Fruit fly (Drosophila melanogaster) whole organism, embryonic: ENCODE data around the gene Megf8.

Experiments used
- Aef1 ChIP-seq: fragments of 200-800 bp; sonication (Bioruptor generic); IDR thresholded peaks from 3 replicates; pipeline ENCODE4 v1.3.6; 2022; ENCODE audit warnings: missing biosample characterization, missing genetic modification characterization
- Asciz ChIP-seq: fragments of 200-800 bp; sonication (Bioruptor generic); optimal IDR thresholded peaks from 2 replicates; lab custom pipeline; 2017; ENCODE audit warnings: missing biosample characterization, mild to moderate bottlenecking, missing genetic modification characterization, missing genetic modification reagents
- B-H1 ChIP-seq: fragments of 200-800 bp; sonication (Bioruptor generic); IDR thresholded peaks from 3 replicates; pipeline ENCODE4 v1.3.6; 2022; ENCODE audit warnings: missing biosample characterization, missing genetic modification characterization
- Bgb ChIP-seq: fragments of 200-800 bp; sonication (Bioruptor generic); IDR thresholded peaks from 2 replicates; pipeline ENCODE4 v1.3.6; 2022; ENCODE audit warnings: missing biosample characterization, missing genetic modification characterization; ENCODE audit not compliant: partially characterized antibody
- CG12391 ChIP-seq: fragments of 200-800 bp; sonication (Bioruptor generic); optimal IDR thresholded peaks from 3 replicates; lab custom pipeline; 2018; ENCODE audit warnings: missing biosample characterization, mild to moderate bottlenecking, missing genetic modification characterization, moderate library complexity
- CG14050 ChIP-seq: fragments of 200-800 bp; sonication (Bioruptor generic); IDR thresholded peaks from 3 replicates; pipeline ENCODE4 v1.3.6; 2022; ENCODE audit warnings: missing biosample characterization, missing genetic modification characterization
- CG17829 ChIP-seq: fragments of 200-800 bp; optimal IDR thresholded peaks from 2 replicates; lab custom pipeline; 2019; ENCODE audit warnings: missing biosample characterization, mild to moderate bottlenecking, missing genetic modification characterization, moderate library complexity
- CG18262 ChIP-seq: fragments of 200-800 bp; optimal IDR thresholded peaks from 3 replicates; lab custom pipeline; 2019; ENCODE audit warnings: missing biosample characterization, mild to moderate bottlenecking, missing genetic modification characterization, moderate library complexity
- CG18619 ChIP-seq: fragments of 200-800 bp; sonication (Bioruptor generic); optimal IDR thresholded peaks from 3 replicates; lab custom pipeline; 2017; ENCODE audit warnings: missing biosample characterization, mild to moderate bottlenecking, missing genetic modification characterization
- CG30431 ChIP-seq: fragments of 200-800 bp; sonication (Bioruptor generic); optimal IDR thresholded peaks from 2 replicates; lab custom pipeline; 2017; ENCODE audit warnings: missing biosample characterization, missing genetic modification characterization
- CG32532 ChIP-seq: fragments of 200-800 bp; sonication (Bioruptor generic); IDR thresholded peaks from 2 replicates; pipeline ENCODE4 v1.3.6; 2022; ENCODE audit warnings: missing biosample characterization, missing genetic modification characterization
- CG33213 ChIP-seq: fragments of 200-800 bp; sonication (Bioruptor generic); optimal IDR thresholded peaks from 3 replicates; lab custom pipeline; 2016; ENCODE audit warnings: missing biosample characterization, missing genetic modification characterization
- CG3847 ChIP-seq: fragments of 200-800 bp; sonication (Bioruptor generic); IDR thresholded peaks from 2 replicates; pipeline ENCODE4 v1.3.6; 2022; ENCODE audit warnings: missing biosample characterization, missing genetic modification characterization
- CG4404 ChIP-seq: fragments of 200-800 bp; sonication (Bioruptor generic); IDR thresholded peaks from 2 replicates; pipeline ENCODE4 v1.3.6; 2022; ENCODE audit warnings: missing biosample characterization, missing genetic modification characterization
- CG4617 ChIP-seq: fragments of 200-800 bp; sonication (Bioruptor generic); optimal IDR thresholded peaks from 3 replicates; lab custom pipeline; 2016; ENCODE audit warnings: missing biosample characterization, missing genetic modification characterization, borderline replicate concordance
- CG5180 ChIP-seq: fragments of 200-800 bp; sonication (Bioruptor generic); optimal IDR thresholded peaks from 3 replicates; lab custom pipeline; 2017; ENCODE audit warnings: missing biosample characterization, missing genetic modification characterization, mild to moderate bottlenecking, moderate library complexity, missing genetic modification reagents
- CG7556 ChIP-seq: fragments of 200-800 bp; sonication (Bioruptor generic); optimal IDR thresholded peaks from 2 replicates; lab custom pipeline; 2017; ENCODE audit warnings: missing biosample characterization, mild to moderate bottlenecking, missing genetic modification characterization
- CG8290 ChIP-seq, 3 experiments: fragments of 200-800 bp; sonication (Bioruptor generic); optimal IDR thresholded peaks; 2 replicates each; lab custom pipeline; 2016 to 2019; ENCODE audit warnings: missing biosample characterization in 3 of 3, missing genetic modification characterization in 3 of 3, mild to moderate bottlenecking in 2 of 3, moderate library complexity in 1 of 3
- CG9215 ChIP-seq: fragments of 200-800 bp; sonication (Bioruptor generic); IDR thresholded peaks from 2 replicates; pipeline ENCODE4 v1.3.6; 2022; ENCODE audit warnings: missing biosample characterization, missing genetic modification characterization
- Dip3 ChIP-seq: fragments of 200-800 bp; sonication (Bioruptor generic); optimal IDR thresholded peaks from 3 replicates; lab custom pipeline; 2016; ENCODE audit warnings: missing biosample characterization, missing genetic modification characterization
- Doc2 ChIP-seq: fragments of 200-800 bp; sonication (Bioruptor generic); IDR thresholded peaks from 2 replicates; pipeline ENCODE4 v1.3.6; 2022; ENCODE audit warnings: missing biosample characterization, missing genetic modification characterization
- HLH3B ChIP-seq: fragments of 200-800 bp; sonication (Bioruptor generic); IDR thresholded peaks from 2 replicates; pipeline ENCODE4 v1.3.6; 2022; ENCODE audit warnings: missing biosample characterization, missing genetic modification characterization
- Hr3 ChIP-seq: fragments of 200-800 bp; sonication (Bioruptor generic); optimal IDR thresholded peaks from 3 replicates; lab custom pipeline; 2016; ENCODE audit warnings: missing biosample characterization, missing genetic modification characterization
- Hsf ChIP-seq: fragments of 200-800 bp; sonication (Bioruptor generic); optimal IDR thresholded peaks from 3 replicates; lab custom pipeline; 2016; ENCODE audit warnings: missing biosample characterization, missing genetic modification characterization
- Med ChIP-seq: fragments of 200-800 bp; sonication (Bioruptor generic); peaks from one replicate; lab custom pipeline; 2016; ENCODE audit warnings: missing biosample characterization, missing genetic modification characterization, mild to moderate bottlenecking, inconsistent platforms, moderate library complexity
- Mrtf ChIP-seq: fragments of 200-800 bp; sonication (Bioruptor generic); IDR thresholded peaks from 3 replicates; pipeline ENCODE4 v1.3.6; 2022; ENCODE audit warnings: missing biosample characterization, missing genetic modification characterization
- NC2α ChIP-seq: fragments of 200-800 bp; sonication (Bioruptor generic); optimal IDR thresholded peaks from 2 replicates; lab custom pipeline; 2016; ENCODE audit warnings: missing biosample characterization, missing genetic modification characterization
- NFAT ChIP-seq: fragments of 200-800 bp; sonication (Bioruptor generic); IDR thresholded peaks from 2 replicates; pipeline ENCODE4 v1.3.6; 2022; ENCODE audit warnings: missing biosample characterization, missing genetic modification characterization
- Pdp1 ChIP-seq, 2 experiments: fragments of 200-800 bp; sonication (Bioruptor generic); optimal IDR thresholded peaks; 3 replicates each; lab custom pipeline; 2016; ENCODE audit warnings: missing biosample characterization in 2 of 2, missing genetic modification characterization in 2 of 2, mild to moderate bottlenecking in 1 of 2, moderate library complexity in 1 of 2
- Ptx1 ChIP-seq: fragments of 200-800 bp; sonication (Bioruptor generic); IDR thresholded peaks from 2 replicates; pipeline ENCODE4 v1.3.6; 2022; ENCODE audit warnings: missing biosample characterization, missing genetic modification characterization
- Sox102F ChIP-seq: fragments of 200-800 bp; sonication (Bioruptor generic); optimal IDR thresholded peaks from 2 replicates; lab custom pipeline; 2018; ENCODE audit warnings: missing biosample characterization, mild to moderate bottlenecking, missing genetic modification characterization, moderate library complexity
- Usf ChIP-seq: fragments of 200-800 bp; sonication (Bioruptor generic); optimal IDR thresholded peaks from 2 replicates; lab custom pipeline; 2017; ENCODE audit warnings: missing genotype, missing biosample characterization, missing genetic modification characterization
- bbx ChIP-seq: fragments of 200-800 bp; sonication (Bioruptor generic); IDR thresholded peaks from 2 replicates; pipeline ENCODE4 v1.3.6; 2022; ENCODE audit warnings: missing biosample characterization, missing genetic modification characterization; ENCODE audit not compliant: partially characterized antibody
- en ChIP-seq: fragments of 200-800 bp; sonication (Bioruptor generic); optimal IDR thresholded peaks from 2 replicates; lab custom pipeline; 2016; ENCODE audit warnings: missing biosample characterization, missing genetic modification characterization
- eyg ChIP-seq: fragments of 200-800 bp; sonication (Bioruptor generic); optimal IDR thresholded peaks from 3 replicates; lab custom pipeline; 2016; ENCODE audit warnings: missing biosample characterization, missing genetic modification characterization
- gcm ChIP-seq: fragments of 200-800 bp; sonication (Bioruptor generic); optimal IDR thresholded peaks from 2 replicates; lab custom pipeline; 2019; ENCODE audit warnings: missing biosample characterization, mild to moderate bottlenecking, missing genetic modification characterization, moderate library complexity
- gsb-n ChIP-seq: fragments of 200-800 bp; sonication (Bioruptor generic); optimal IDR thresholded peaks from 3 replicates; lab custom pipeline; 2018; ENCODE audit warnings: missing biosample characterization, mild to moderate bottlenecking, missing genetic modification characterization
- jigr1 ChIP-seq: fragments of 200-800 bp; sonication (Bioruptor generic); IDR thresholded peaks from 3 replicates; pipeline ENCODE4 v1.3.6; 2022; ENCODE audit warnings: missing biosample characterization, missing genetic modification characterization
- kni ChIP-seq: fragments of 200-800 bp; sonication (Bioruptor generic); optimal IDR thresholded peaks from 3 replicates; lab custom pipeline; 2017; ENCODE audit warnings: mild to moderate bottlenecking, missing biosample characterization, missing genetic modification reagents, missing genetic modification characterization
- lilli ChIP-seq: fragments of 200-800 bp; sonication (Bioruptor generic); optimal IDR thresholded peaks from 3 replicates; lab custom pipeline; 2016; ENCODE audit warnings: missing biosample characterization, missing genetic modification characterization
- lov ChIP-seq, 2 experiments: fragments of 200-800 bp in 1 of 2; fragments of >200 bp in 1 of 2; sonication (Bioruptor generic) in 1 of 2; IDR thresholded peaks in 1 of 2; optimal IDR thresholded peaks in 1 of 2; 2 replicates in 1 of 2; 3 replicates in 1 of 2; pipeline versions ENCODE4 v1.3.6 to Lab custom; 2017 to 2022; ENCODE audit warnings: missing biosample characterization in 1 of 2, missing genetic modification characterization in 1 of 2
- mirr ChIP-seq: fragments of 200-800 bp; sonication (Bioruptor generic); optimal IDR thresholded peaks from 3 replicates; lab custom pipeline; 2018; ENCODE audit warnings: missing biosample characterization, mild to moderate bottlenecking, missing genetic modification characterization
- nerfin-1 ChIP-seq: fragments of 200-800 bp; sonication (Bioruptor generic); optimal IDR thresholded peaks from 3 replicates; lab custom pipeline; 2019; ENCODE audit warnings: missing biosample characterization, mild to moderate bottlenecking, missing genetic modification characterization, moderate library complexity
- otp ChIP-seq: fragments of 200-800 bp; sonication (Bioruptor generic); IDR thresholded peaks from 3 replicates; pipeline ENCODE4, ENCODE4 v1.3.6; 2022; ENCODE audit warnings: missing biosample characterization, missing genetic modification characterization
- pho ChIP-seq: fragments of 200-800 bp; sonication (Bioruptor generic); optimal IDR thresholded peaks from 2 replicates; lab custom pipeline; 2016; ENCODE audit warnings: missing biosample characterization, missing genetic modification characterization
- psq ChIP-seq: fragments of 200-800 bp; sonication (Bioruptor generic); optimal IDR thresholded peaks from 2 replicates; lab custom pipeline; 2017; ENCODE audit warnings: missing biosample characterization, missing genetic modification characterization
- shn ChIP-seq: fragments of 200-800 bp; sonication (Bioruptor generic); optimal IDR thresholded peaks from 3 replicates; lab custom pipeline; 2016; ENCODE audit warnings: missing biosample characterization, missing genetic modification characterization
- slbo ChIP-seq: fragments of 200-800 bp; sonication (Bioruptor generic); IDR thresholded peaks from 2 replicates; pipeline ENCODE4 v1.3.6; 2022; ENCODE audit warnings: missing biosample characterization, missing genetic modification characterization
- tio ChIP-seq: fragments of 200-800 bp; sonication (Bioruptor generic); optimal IDR thresholded peaks from 2 replicates; lab custom pipeline; 2017; ENCODE audit warnings: missing biosample characterization, missing genetic modification characterization, inconsistent platforms
- vfl ChIP-seq: fragments of 200-800 bp; sonication (Bioruptor generic); optimal IDR thresholded peaks from 2 replicates; lab custom pipeline; 2016; ENCODE audit warnings: missing biosample characterization, missing genetic modification characterization
- wdn ChIP-seq: fragments of 200-800 bp; sonication (Bioruptor generic); IDR thresholded peaks from 2 replicates; pipeline ENCODE4 v1.3.6; 2022; ENCODE audit warnings: missing biosample characterization, missing genetic modification characterization
- zf30C ChIP-seq: fragments of 200-800 bp; sonication (Bioruptor generic); optimal IDR thresholded peaks from 3 replicates; lab custom pipeline; 2018; ENCODE audit warnings: missing biosample characterization, mild to moderate bottlenecking, missing genetic modification characterization

Gene Megf8

DNA sequence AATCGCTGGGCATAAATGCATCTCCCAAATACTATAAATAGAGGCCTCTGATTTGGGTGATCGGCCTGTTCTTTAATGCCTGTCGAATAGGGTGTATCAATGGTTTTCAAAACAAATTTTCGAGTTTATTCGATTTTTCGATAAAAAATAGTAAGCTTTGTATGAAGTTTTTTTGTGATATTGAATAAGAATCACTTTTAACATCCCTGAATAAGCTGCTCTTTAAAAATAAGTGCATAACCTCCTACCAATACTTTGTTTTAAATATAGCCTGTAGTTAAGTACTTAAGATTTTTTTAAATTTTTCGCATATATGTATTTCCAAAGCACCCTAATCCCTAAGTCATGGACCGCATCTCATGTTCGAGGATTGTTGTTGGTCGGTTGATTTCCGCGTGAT lies 37.4 kb downstream of the Megf8 start (continued):
- TF ChIP-seq CG7556 (GFP tag; lab: Kevin White, UChicago) = peak; percentile 63
- TF ChIP-seq NFAT (GFP tag; lab: Robert Waterston, UW) = no peak
- no peak for TF ChIP-seq Asciz (GFP tag; lab: Kevin White, UChicago)
- no peak for TF ChIP-seq CG18619 (GFP tag; lab: Kevin White, UChicago)
- TF ChIP-seq wdn (GFP tag; lab: Robert Waterston, UW) = no peak
- TF ChIP-seq nerfin-1 (tag; lab: Kevin White, UChicago) = peak; percentile 13
- TF ChIP-seq CG32532 = no peak
- TF ChIP-seq slbo = no peak
- no peak for TF ChIP-seq bbx
- TF ChIP-seq CG9215 (GFP tag; lab: Robert Waterston, UW) = no peak
- TF ChIP-seq mirr = no peak
- no peak for TF ChIP-seq CG33213
- no peak for TF ChIP-seq Doc2
- no peak for TF ChIP-seq CG30431
- no peak for TF ChIP-seq Pdp1 (GFP tag; optimal IDR thresholded peaks at IDR 0.05; lab: Kevin White, UChicago)
- no peak for TF ChIP-seq pho (GFP tag; lab: Kevin White, UChicago)
- TF ChIP-seq gcm (GFP tag; lab: Kevin White, UChicago) = peak; percentile 83
- TF ChIP-seq Hsf (GFP tag; lab: Kevin White, UChicago) = no peak
- no peak for TF ChIP-seq jigr1
- no peak for TF ChIP-seq Med (GFP tag; lab: Kevin White, UChicago)
- TF ChIP-seq Hr3 (GFP tag; lab: Kevin White, UChicago) = no peak
- TF ChIP-seq CG3847 (GFP tag; lab: Robert Waterston, UW) = no peak
- TF ChIP-seq Aef1 (GFP tag; lab: Robert Waterston, UW) = no peak
- no peak for TF ChIP-seq CG4404
- no peak for TF ChIP-seq kni (GFP tag; lab: Kevin White, UChicago)
- TF ChIP-seq lilli (GFP tag; lab: Kevin White, UChicago) = no peak
- TF ChIP-seq Mrtf = no peak
- no peak for TF ChIP-seq shn (GFP tag; lab: Kevin White, UChicago)
- no peak for TF ChIP-seq CG8290 (GFP tag; optimal IDR thresholded peaks at IDR 0.05; lab: Kevin White, UChicago)
- no peak for TF ChIP-seq CG8290 (tag; optimal IDR thresholded peaks at IDR 0.05; lab: Kevin White, UChicago)
- no peak for TF ChIP-seq vfl (GFP tag; lab: Kevin White, UChicago)
- no peak for TF ChIP-seq otp
- TF ChIP-seq Bgb (GFP tag; lab: Robert Waterston, UW) = no peak
- TF ChIP-seq eyg (GFP tag; lab: Kevin White, UChicago) = no peak
- no peak for TF ChIP-seq Sox102F (GFP tag; lab: Kevin White, UChicago)
- TF ChIP-seq en = no peak
- TF ChIP-seq lov (optimal IDR thresholded peaks at IDR 0.05; lab: Kevin White, UChicago) = no peak
- no peak for TF ChIP-seq lov (GFP tag; IDR thresholded peaks at IDR 0.05; lab: Robert Waterston, UW)
- TF ChIP-seq NC2α (GFP tag; lab: Kevin White, UChicago) = no peak
- peak; percentile 30 for TF ChIP-seq CG17829 (tag; lab: Kevin White, UChicago)
- no peak for TF ChIP-seq gsb-n (tag; lab: Kevin White, UChicago)
- TF ChIP-seq B-H1 (GFP tag; lab: Robert Waterston, UW) = no peak
- no peak for TF ChIP-seq Usf (GFP tag; lab: Kevin White, UChicago)
- TF ChIP-seq CG18262 (tag; lab: Kevin White, UChicago) = peak; percentile 59
- TF ChIP-seq CG12391 = peak; percentile 72
- TF ChIP-seq HLH3B (GFP tag; lab: Robert Waterston, UW) = no peak
- TF ChIP-seq tio (GFP tag; lab: Kevin White, UChicago) = no peak
- no peak for TF ChIP-seq zf30C (GFP tag; lab: Kevin White, UChicago)
- TF ChIP-seq CG4617 (GFP tag; lab: Kevin White, UChicago) = no peak
- TF ChIP-seq Ptx1 (GFP tag; lab: Robert Waterston, UW) = no peak
- no peak for TF ChIP-seq psq (GFP tag; lab: Kevin White, UChicago)
- no peak for TF ChIP-seq Dip3 (GFP tag; lab: Kevin White, UChicago)
- TF ChIP-seq CG14050 (GFP tag; lab: Robert Waterston, UW) = no peak
- no peak for TF ChIP-seq CG5180 (GFP tag; lab: Kevin White, UChicago)
- TF ChIP-seq, all 482 proteins: peak for 68
